Fruit fly (Drosophila melanogaster): Measurements from ENCODE around the gene Naa20A.

Gene Naa20A

dm6 chrX:19597684-19598363 is 25.1 kb downstream of the Naa20A start, which contains the start of gene RpS10b:
TSS of gene RpS10b (plus strand) at chrX:19598031.
- no peak for TF ChIP-seq Gug (GFP tag; IDR thresholded peaks at IDR 0.05)
- peak; percentile 88 for TF ChIP-seq Sox102F (GFP tag; optimal IDR thresholded peaks at IDR 0.05)
- peak; percentile 80 for TF ChIP-seq CG11762 (GFP tag; optimal IDR thresholded peaks at IDR 0.05; ENCODE audit: insufficient read depth)
- TF ChIP-seq Ets96B (tag; optimal IDR thresholded peaks at IDR 0.05): peak; percentile 17
- TF ChIP-seq CG11902 (GFP tag; optimal IDR thresholded peaks at IDR 0.05): peak; percentile 57
- TF ChIP-seq Blimp-1 (GFP tag; optimal IDR thresholded peaks at IDR 0.05): peak; percentile 81
- peak; percentile 86 for TF ChIP-seq fkh (GFP tag; optimal IDR thresholded peaks at IDR 0.05)
- peak; percentile 50 for TF ChIP-seq Ets21C (GFP tag; optimal IDR thresholded peaks at IDR 0.05)
- TF ChIP-seq dsx (GFP tag; optimal IDR thresholded peaks at IDR 0.05; ENCODE audit: poor library complexity, severe bottlenecking): peak; percentile 17
- peak; percentile 74 for TF ChIP-seq fd59A (GFP tag; optimal IDR thresholded peaks at IDR 0.05)
- peak; percentile 98 for TF ChIP-seq CG6854 (GFP tag; optimal IDR thresholded peaks at IDR 0.05)
- peak; percentile 86 for TF ChIP-seq CG16779 (tag; optimal IDR thresholded peaks at IDR 0.05)
- no peak for TF ChIP-seq CG4318 (GFP tag; optimal IDR thresholded peaks at IDR 0.05)
- peak; percentile 89 for TF ChIP-seq net (GFP tag; optimal IDR thresholded peaks at IDR 0.05)
- peak; percentile 84 for TF ChIP-seq vri (GFP tag; optimal IDR thresholded peaks at IDR 0.05)
- peak; percentile 62 for TF ChIP-seq fd85E (GFP tag; optimal IDR thresholded peaks at IDR 0.05)
- peak; percentile 90 for TF ChIP-seq esn (GFP tag; optimal IDR thresholded peaks at IDR 0.05)
- TF ChIP-seq Lpt (GFP tag; optimal IDR thresholded peaks at IDR 0.05): peak; percentile 51
- TF ChIP-seq CG9139 (GFP tag; optimal IDR thresholded peaks at IDR 0.05): peak; percentile 89
- TF ChIP-seq CG10669 (GFP tag; optimal IDR thresholded peaks at IDR 0.05): peak; percentile 81
- TF ChIP-seq Hr39 (GFP tag; optimal IDR thresholded peaks at IDR 0.05): peak; percentile 77
- peak; percentile 83 for TF ChIP-seq pdm3 (GFP tag; optimal IDR thresholded peaks at IDR 0.05)
- TF ChIP-seq salr (GFP tag; optimal IDR thresholded peaks at IDR 0.05): peak; percentile 38 to 81
- peak; percentile 75 for TF ChIP-seq Eip75B (GFP tag; optimal IDR thresholded peaks at IDR 0.05)
- TF ChIP-seq achi (GFP tag; optimal IDR thresholded peaks at IDR 0.05): peak; percentile 85
- peak; percentile 90 for TF ChIP-seq Met (GFP tag; optimal IDR thresholded peaks at IDR 0.05)
- TF ChIP-seq OdsH (GFP tag; optimal IDR thresholded peaks at IDR 0.05): peak; percentile 76
- peak; percentile 86 for TF ChIP-seq CG7368 (GFP tag; optimal IDR thresholded peaks at IDR 0.05)
- TF ChIP-seq CG1621 (tag; optimal IDR thresholded peaks at IDR 0.05): peak; percentile 73
- peak; percentile 94 for TF ChIP-seq Eip78C (GFP tag)
- no peak for TF ChIP-seq CG11294 (GFP tag; IDR thresholded peaks at IDR 0.05)
- peak; percentile 78 for TF ChIP-seq CG6808 (GFP tag; optimal IDR thresholded peaks at IDR 0.05)
- TF ChIP-seq CG8319 (GFP tag; optimal IDR thresholded peaks at IDR 0.05): peak; percentile 74
- TF ChIP-seq lz (GFP tag; optimal IDR thresholded peaks at IDR 0.05): peak; percentile 84
- peak; percentile 86 to 95 for TF ChIP-seq ss (GFP tag; optimal IDR thresholded peaks at IDR 0.05)
- TF ChIP-seq Smox (GFP tag; optimal IDR thresholded peaks at IDR 0.05): peak; percentile 72
- peak; percentile 87 for TF ChIP-seq eg (GFP tag; IDR thresholded peaks at IDR 0.05)
- peak; percentile 79 for TF ChIP-seq acj6 (GFP tag; optimal IDR thresholded peaks at IDR 0.05)
- peak; percentile 54 for TF ChIP-seq Sox15 (GFP tag; optimal IDR thresholded peaks at IDR 0.05)
- TF ChIP-seq Sox14 (GFP tag; optimal IDR thresholded peaks at IDR 0.05): peak; percentile 79
- peak; percentile 47 for TF ChIP-seq CG3032 (tag; optimal IDR thresholded peaks at IDR 0.05)
- peak; percentile 39 for TF ChIP-seq CG6276 (GFP tag; optimal IDR thresholded peaks at IDR 0.05)
- peak; percentile 84 for TF ChIP-seq CG8632 (GFP tag; optimal IDR thresholded peaks at IDR 0.05)
- peak; percentile 70 for TF ChIP-seq svp (GFP tag)
- peak; percentile 87 for TF ChIP-seq CG34406 (GFP tag; optimal IDR thresholded peaks at IDR 0.05)
- peak; percentile 63 for TF ChIP-seq spab (GFP tag; optimal IDR thresholded peaks at IDR 0.05)
- peak; percentile 89 for TF ChIP-seq CG6163 (GFP tag; IDR thresholded peaks at IDR 0.05)
- TF ChIP-seq CG15336 (GFP tag; IDR thresholded peaks at IDR 0.05): peak; percentile 45
- TF ChIP-seq CG6792 (GFP tag; optimal IDR thresholded peaks at IDR 0.05): peak; percentile 81
- TF ChIP-seq CG10631 (GFP tag; optimal IDR thresholded peaks at IDR 0.05): peak; percentile 31
- peak; percentile 90 for TF ChIP-seq CG3919 (GFP tag; optimal IDR thresholded peaks at IDR 0.05)

Data from whole organism, prepupa.